Worm (Caenorhabditis elegans) whole organism, L4/young adult: Measurements from ENCODE around the gene nfu-1.

Experiments used
- W03F9.2 ChIP-seq: fragments of 150-350 bp; optimal IDR thresholded peaks from 2 replicates; lab custom pipeline; 2014; ENCODE audit warnings: missing biosample characterization, missing genetic modification characterization
- dao-5 ChIP-seq: sonication (generic microtip); optimal IDR thresholded peaks from 2 replicates; lab custom pipeline; 2016; ENCODE audit warnings: missing genotype, missing genetic modification characterization, moderate library complexity, missing compliant biosample characterization
- him-1 ChIP-seq: sonication (generic microtip); optimal IDR thresholded peaks from 2 replicates; lab custom pipeline; 2016; ENCODE audit warnings: missing genotype, missing genetic modification reagents, missing genetic modification characterization, missing compliant biosample characterization

- TF ChIP-seq him-1 (tag; lab: Kevin White, UChicago) (no peak), dao-5 (no peak), W03F9.2 (no peak)
These were observed 6.2 kb upstream of the nfu-1 start for ce11 chrIV:10381035-10381434.
